Worm (Caenorhabditis elegans) whole organism, L4 larva: ENCODE results near the gene Y62E10A.23.

Experiments
- F37D6.2 ChIP-seq: sonication (generic microtip); optimal IDR thresholded peaks from 2 replicates; lab custom pipeline; 2016; ENCODE audit warnings: mild to moderate bottlenecking, missing genetic modification characterization, missing compliant biosample characterization
- R02D3.7 ChIP-seq: fragments of 150-350 bp; sonication (generic microtip); optimal IDR thresholded peaks from 3 replicates; lab custom pipeline; 2014; ENCODE audit warnings: missing biosample characterization, missing genetic modification characterization
- T20F7.1 ChIP-seq: fragments of 200-800 bp; sonication (Bioruptor generic); optimal IDR thresholded peaks from 2 replicates; lab custom pipeline; 2018; ENCODE audit warnings: mild to moderate bottlenecking, missing genetic modification characterization, missing compliant biosample characterization
- aha-1 ChIP-seq: fragments of 150-350 bp; peaks from one replicate; lab custom pipeline; 2014; ENCODE audit warnings: missing biosample characterization, missing genetic modification characterization
- attf-4 ChIP-seq: sonication (generic microtip); optimal IDR thresholded peaks from 3 replicates; lab custom pipeline; 2017; ENCODE audit warnings: missing biosample characterization, missing genetic modification characterization
- ceh-28 ChIP-seq: fragments of 150-350 bp; optimal IDR thresholded peaks from 2 replicates; lab custom pipeline; 2014; ENCODE audit warnings: missing biosample characterization, missing genetic modification reagents, missing genetic modification characterization
- ceh-82 ChIP-seq: sonication (generic microtip); optimal IDR thresholded peaks from 2 replicates; lab custom pipeline; 2017; ENCODE audit warnings: missing biosample characterization, missing genetic modification characterization
- ctbp-1 ChIP-seq: fragments of 200-800 bp; sonication (Bioruptor generic); IDR thresholded peaks from 2 replicates; pipeline ENCODE4 v1.3.6; 2022; ENCODE audit warnings: missing genetic modification reagents, missing genetic modification characterization, missing compliant biosample characterization
- daf-16 ChIP-seq, 3 experiments: sonication (generic microtip); optimal IDR thresholded peaks; 2 replicates each; lab custom pipeline; 2016 to 2017; ENCODE audit warnings: missing genetic modification characterization in 3 of 3, missing genetic modification reagents in 3 of 3, mild to moderate bottlenecking in 2 of 3, missing compliant biosample characterization in 2 of 3, missing biosample characterization in 1 of 3, moderate library complexity in 1 of 3
- daf-19 ChIP-seq: fragments of 200-800 bp; sonication (Bioruptor generic); conservative IDR thresholded peaks from 2 replicates; pipeline ENCODE4 v1.3.6; 2022; ENCODE audit warnings: missing genetic modification characterization, missing compliant biosample characterization
- dmd-8 ChIP-seq: fragments of 200-800 bp; sonication (Bioruptor generic); IDR thresholded peaks from 2 replicates; pipeline ENCODE4 v1.3.6; 2022; ENCODE audit warnings: missing genetic modification characterization, missing compliant biosample characterization
- duxl-1 ChIP-seq: sonication (generic microtip); optimal IDR thresholded peaks from 2 replicates; lab custom pipeline; 2016; ENCODE audit warnings: mild to moderate bottlenecking, missing genetic modification characterization, moderate library complexity, missing compliant biosample characterization; ENCODE audit not compliant: poor library complexity
- dve-1 ChIP-seq: sonication (generic microtip); optimal IDR thresholded peaks from 2 replicates; lab custom pipeline; 2017; ENCODE audit warnings: antibody characterized with exemption, mild to moderate bottlenecking, missing genetic modification characterization, missing compliant biosample characterization; ENCODE audit not compliant: insufficient read depth
- egl-27 ChIP-seq: sonication (generic microtip); optimal IDR thresholded peaks from 3 replicates; lab custom pipeline; 2017; ENCODE audit warnings: missing biosample characterization, missing genetic modification reagents, missing genetic modification characterization
- fkh-10 ChIP-seq: fragments of 150-350 bp; optimal IDR thresholded peaks from 2 replicates; lab custom pipeline; 2014; ENCODE audit warnings: missing biosample characterization, missing genetic modification reagents, missing genetic modification characterization
- hif-1 ChIP-seq, 2 experiments: sonication (generic microtip); optimal IDR thresholded peaks; 2 replicates each; lab custom pipeline; 2016 to 2017; ENCODE audit warnings: missing compliant biosample characterization in 2 of 2, missing genetic modification characterization in 2 of 2, missing genetic modification reagents in 2 of 2, missing genotype in 2 of 2, mild to moderate bottlenecking in 1 of 2
- hlh-11 ChIP-seq: fragments of 200-800 bp; sonication (Bioruptor generic); optimal IDR thresholded peaks from 2 replicates; lab custom pipeline; 2018; ENCODE audit warnings: mild to moderate bottlenecking, missing genetic modification characterization, missing compliant biosample characterization
- hmg-1.1 ChIP-seq: fragments of 200-800 bp; sonication (Bioruptor generic); IDR thresholded peaks from 2 replicates; pipeline ENCODE4 v1.3.6; 2022; ENCODE audit warnings: missing genetic modification reagents, missing genetic modification characterization, missing compliant biosample characterization
- lim-7 ChIP-seq: fragments of 200-800 bp; sonication (Bioruptor generic); IDR thresholded peaks from 2 replicates; pipeline ENCODE4 v1.3.6; 2022; ENCODE audit warnings: missing genetic modification characterization, missing compliant biosample characterization
- lin-1 ChIP-seq: fragments of 200-800 bp; sonication (Bioruptor generic); IDR thresholded peaks from 2 replicates; pipeline ENCODE4 v1.3.6; 2022; ENCODE audit warnings: missing genetic modification reagents, missing genetic modification characterization, missing compliant biosample characterization
- lin-38 ChIP-seq: fragments of 200-800 bp; sonication (Bioruptor generic); IDR thresholded peaks from 2 replicates; pipeline ENCODE4 v1.3.6; 2022; ENCODE audit warnings: missing genetic modification reagents, missing genetic modification characterization, missing compliant biosample characterization
- madf-5 ChIP-seq, 2 experiments: fragments of 200-800 bp; sonication (Bioruptor generic); IDR thresholded peaks; 2 replicates each; pipeline ENCODE4 v1.3.6; 2022; ENCODE audit warnings: missing compliant biosample characterization in 2 of 2, missing genetic modification characterization in 2 of 2
- madf-9 ChIP-seq: fragments of 200-800 bp; sonication (Bioruptor generic); conservative IDR thresholded peaks from 2 replicates; pipeline ENCODE4 v1.3.6; 2022; ENCODE audit warnings: missing genetic modification reagents, missing genetic modification characterization, missing compliant biosample characterization
- mdt-29 ChIP-seq: fragments of 200-800 bp; sonication (Bioruptor generic); IDR thresholded peaks from 2 replicates; pipeline ENCODE4 v1.3.6; 2022; ENCODE audit warnings: missing genetic modification reagents, missing genetic modification characterization, missing compliant biosample characterization
- mep-1 ChIP-seq: fragments of 150-350 bp; sonication (generic microtip); optimal IDR thresholded peaks from 3 replicates; lab custom pipeline; 2014; ENCODE audit warnings: missing biosample characterization, missing genetic modification characterization
- mes-2 ChIP-seq: sonication (generic microtip); optimal IDR thresholded peaks from 2 replicates; lab custom pipeline; 2016; ENCODE audit warnings: missing genotype, mild to moderate bottlenecking, missing genetic modification characterization, missing compliant biosample characterization; ENCODE audit not compliant: poor library complexity, severe bottlenecking
- nhr-10 ChIP-seq: fragments of 150-350 bp; optimal IDR thresholded peaks from 2 replicates; lab custom pipeline; 2014; ENCODE audit warnings: missing biosample characterization, missing genetic modification characterization
- nhr-102 ChIP-seq: sonication (generic microtip); optimal IDR thresholded peaks from 2 replicates; lab custom pipeline; 2016; ENCODE audit warnings: mild to moderate bottlenecking, missing genetic modification characterization, moderate library complexity, missing compliant biosample characterization
- nhr-25 ChIP-seq: sonication (generic microtip); optimal IDR thresholded peaks from 2 replicates; lab custom pipeline; 2017; ENCODE audit warnings: missing genetic modification characterization, mild to moderate bottlenecking, missing compliant biosample characterization, antibody characterized with exemption, moderate library complexity, borderline replicate concordance; ENCODE audit not compliant: insufficient read depth
- nhr-28 ChIP-seq: fragments of 150-350 bp; optimal IDR thresholded peaks from 2 replicates; lab custom pipeline; 2014; ENCODE audit warnings: missing biosample characterization, missing genetic modification characterization
- nhr-42 ChIP-seq: fragments of 200-800 bp; sonication (Bioruptor generic); IDR thresholded peaks from 2 replicates; pipeline ENCODE4 v1.3.6; 2022; ENCODE audit warnings: missing genetic modification characterization, missing compliant biosample characterization
- nhr-77 ChIP-seq: fragments of 150-350 bp; optimal IDR thresholded peaks from 2 replicates; lab custom pipeline; 2014; ENCODE audit warnings: missing biosample characterization, missing genetic modification characterization
- set-16 ChIP-seq: fragments of 200-800 bp; sonication (Bioruptor generic); IDR thresholded peaks from 2 replicates; pipeline ENCODE4 v1.3.6; 2022; ENCODE audit warnings: missing genetic modification reagents, missing genetic modification characterization, missing compliant biosample characterization
- snpc-1.2 ChIP-seq: fragments of 200-800 bp; sonication (Bioruptor generic); IDR thresholded peaks from 2 replicates; pipeline ENCODE4 v1.3.6; 2022; ENCODE audit warnings: missing genetic modification reagents, missing genetic modification characterization, missing compliant biosample characterization
- snpc-4 ChIP-seq: fragments of 150-350 bp; optimal IDR thresholded peaks from 2 replicates; lab custom pipeline; 2014; ENCODE audit warnings: missing biosample characterization, missing genetic modification characterization
- spr-1 ChIP-seq: sonication (generic microtip); optimal IDR thresholded peaks from 2 replicates; lab custom pipeline; 2016; ENCODE audit warnings: mild to moderate bottlenecking, missing genetic modification characterization, missing compliant biosample characterization
- spr-3 ChIP-seq: fragments of 200-800 bp; sonication (Bioruptor generic); optimal IDR thresholded peaks from 2 replicates; lab custom pipeline; 2018; ENCODE audit warnings: mild to moderate bottlenecking, missing genetic modification characterization, missing compliant biosample characterization
- unc-130 ChIP-seq: sonication (generic microtip); optimal IDR thresholded peaks from 2 replicates; lab custom pipeline; 2016; ENCODE audit warnings: missing genetic modification reagents, missing genetic modification characterization, missing compliant biosample characterization
- unc-62 ChIP-seq, 3 experiments: fragments of 150-350 bp in 1 of 3; sonication (generic microtip); optimal IDR thresholded peaks in 2 of 3; peaks in 1 of 3; 1 replicate in 1 of 3; 2 replicates in 2 of 3; lab custom pipeline; 2014 to 2017; ENCODE audit warnings: missing biosample characterization in 3 of 3, missing genetic modification characterization in 3 of 3, missing genetic modification reagents in 3 of 3, missing genotype in 1 of 3
- vab-7 ChIP-seq: fragments of 200-800 bp; sonication (Bioruptor generic); IDR thresholded peaks from 2 replicates; pipeline ENCODE4 v1.3.6; 2022; ENCODE audit warnings: missing genetic modification reagents, missing genetic modification characterization, missing compliant biosample characterization
- zfp-2 ChIP-seq: sonication (generic microtip); optimal IDR thresholded peaks from 2 replicates; lab custom pipeline; 2016; ENCODE audit warnings: mild to moderate bottlenecking, missing genetic modification characterization, missing compliant biosample characterization
- zfp-3 ChIP-seq: fragments of 200-800 bp; sonication (Bioruptor generic); conservative IDR thresholded peaks from 2 replicates; pipeline ENCODE4 v1.3.6; 2022; ENCODE audit warnings: missing genetic modification reagents, missing genetic modification characterization, missing compliant biosample characterization
- zip-2 ChIP-seq: fragments of 150-350 bp; optimal IDR thresholded peaks from 2 replicates; lab custom pipeline; 2014; ENCODE audit warnings: missing biosample characterization, missing genetic modification characterization

Y62E10A.23 gene

DNA sequence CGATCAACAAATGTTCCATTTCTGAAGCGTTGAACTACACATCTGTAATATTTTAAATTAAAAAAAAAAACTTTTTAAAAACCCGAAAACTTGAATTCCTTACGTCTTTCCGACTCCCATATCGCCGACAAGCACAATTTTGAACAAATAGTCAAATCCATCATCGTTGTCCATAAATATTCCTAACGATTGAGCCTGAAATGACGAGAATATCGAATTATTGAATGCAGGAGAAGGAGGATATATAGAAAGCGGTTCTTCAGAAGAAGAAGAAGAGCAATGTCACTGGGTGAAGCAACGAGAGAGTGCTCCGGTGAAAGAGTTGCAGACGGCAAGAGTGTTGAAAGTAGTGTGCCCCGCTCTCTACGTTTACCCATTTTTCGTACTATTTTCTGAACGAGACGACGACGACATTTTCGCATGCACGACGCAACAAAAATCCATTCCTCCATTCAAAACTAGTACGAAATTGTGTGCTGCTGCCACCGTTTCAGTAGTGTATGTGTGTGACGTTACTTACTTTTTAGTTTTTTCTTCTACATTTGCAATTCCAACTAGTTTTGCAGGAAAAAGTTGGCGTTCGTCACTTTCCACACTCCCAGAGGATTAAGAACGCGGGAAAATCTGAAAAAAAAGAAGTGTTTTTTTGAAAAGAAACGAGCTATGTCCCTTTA is 2.2 kb upstream of the Y62E10A.23 start, which contains the start of gene rab-19:
TSS of gene rab-19 (minus strand) at position 624 of the 674 bp plus-strand sequence.
- TF ChIP-seq lin-38: peak; percentile 32; the same call in 1 of the 2 replicates
- TF ChIP-seq ceh-82: no peak
- no peak for TF ChIP-seq dve-1 (tag; lab: Kevin White, UChicago)
- peak; percentile 60 for TF ChIP-seq aha-1 (tag; lab: Kevin White, UChicago)
- no peak for TF ChIP-seq egl-27 (tag; lab: Kevin White, UChicago)
- peak in 1 of 2 experiments; percentile 19 for TF ChIP-seq hif-1 (tag; optimal IDR thresholded peaks at IDR 0.05; lab: Kevin White, UChicago)
- no peak for TF ChIP-seq zfp-2 (tag; lab: Kevin White, UChicago)
- TF ChIP-seq unc-130 (GFP tag; lab: Kevin White, UChicago): no peak
- peak; percentile 10 for TF ChIP-seq mep-1
- 0 out of 2 replicates have a peak, but pooled peaks have one; percentile 40 for TF ChIP-seq hmg-1.1 (GFP tag; lab: Robert Waterston, UW)
- TF ChIP-seq ceh-28: no peak
- TF ChIP-seq madf-9: no peak
- TF ChIP-seq mdt-29 (GFP tag; lab: Robert Waterston, UW): no peak
- no peak for TF ChIP-seq set-16 (GFP tag; lab: Robert Waterston, UW)
- TF ChIP-seq, all 104 proteins: peak for 5

ce11 chrIV:13386903-13387302 is 779 bp downstream of the Y62E10A.23 start, which contains the start of gene lsm-3:
lsm-3 (plus strand) TSS chrIV:13387203.
- TF ChIP-seq unc-62 (GFP tag; optimal IDR thresholded peaks at IDR 0.05 in 1 of 2; lab: Kevin White, UChicago) (peak in 1 of 2 experiments; percentile 88), unc-62 (tag; optimal IDR thresholded peaks at IDR 0.05; lab: Kevin White, UChicago) (no peak), ceh-82 (no peak)

ce11 chrIV:13388779-13389178 is 2.7 kb downstream of the Y62E10A.23 start:
- TF ChIP-seq lim-7 (GFP tag; lab: Robert Waterston, UW): no peak
- TF ChIP-seq aha-1 (tag; lab: Kevin White, UChicago): peak; percentile 95
- TF ChIP-seq T20F7.1 (GFP tag; lab: Kevin White, UChicago): peak; percentile 43
- peak; percentile 83 for TF ChIP-seq mep-1
- TF ChIP-seq nhr-28 (tag; lab: Kevin White, UChicago): peak; percentile 32
- peak; percentile 55; the same call in 1 of the 2 replicates for TF ChIP-seq lin-1
- peak in 1 of 2 experiments; percentile 45 for TF ChIP-seq hif-1 (tag; optimal IDR thresholded peaks at IDR 0.05; lab: Kevin White, UChicago)
- peak; percentile 5 for TF ChIP-seq duxl-1 (tag; lab: Kevin White, UChicago)
- no peak for TF ChIP-seq zfp-2 (tag; lab: Kevin White, UChicago)
- TF ChIP-seq ctbp-1 (GFP tag; lab: Robert Waterston, UW): peak; percentile 50; the same call in 1 of the 2 replicates
- TF ChIP-seq daf-16 (GFP tag; optimal IDR thresholded peaks at IDR 0.05; lab: Kevin White, UChicago): peak in 1 of 2 experiments; percentile 7
- no peak for TF ChIP-seq daf-16 (tag; optimal IDR thresholded peaks at IDR 0.05; lab: Kevin White, UChicago)
- TF ChIP-seq nhr-77 (tag; lab: Kevin White, UChicago): peak; percentile 60
- peak; percentile 49 for TF ChIP-seq nhr-102 (tag; lab: Kevin White, UChicago)
- TF ChIP-seq zip-2 (tag; lab: Kevin White, UChicago): peak; percentile 66
- TF ChIP-seq lin-38: peak; percentile 70
- TF ChIP-seq madf-5 (GFP tag; IDR thresholded peaks at IDR 0.05; lab: Robert Waterston, UW): no peak
- peak in 1 of 2 experiments; percentile 81 for TF ChIP-seq unc-62 (GFP tag; optimal IDR thresholded peaks at IDR 0.05 in 1 of 2; lab: Kevin White, UChicago)
- TF ChIP-seq unc-62 (tag; optimal IDR thresholded peaks at IDR 0.05; lab: Kevin White, UChicago): no peak
- peak; percentile 39 for TF ChIP-seq hlh-11 (tag; lab: Kevin White, UChicago)
- peak; percentile 33 for TF ChIP-seq R02D3.7 (tag; lab: Kevin White, UChicago)
- TF ChIP-seq attf-4: no peak
- TF ChIP-seq nhr-25 (tag; lab: Kevin White, UChicago): no peak
- TF ChIP-seq vab-7: no peak
- no peak for TF ChIP-seq F37D6.2 (tag; lab: Kevin White, UChicago)
- peak; percentile 81 for TF ChIP-seq daf-19 (GFP tag; lab: Robert Waterston, UW)
- TF ChIP-seq mes-2 (tag; lab: Kevin White, UChicago): peak; percentile 55
- peak; percentile 90 for TF ChIP-seq nhr-10
- peak; percentile 19 for TF ChIP-seq spr-1
- TF ChIP-seq zfp-3: peak; percentile 80
- TF ChIP-seq spr-3 (GFP tag; lab: Kevin White, UChicago): peak; percentile 18
- 0 out of 2 replicates have a peak, but pooled peaks have one; percentile 35 for TF ChIP-seq dmd-8
- TF ChIP-seq nhr-42 (GFP tag; lab: Robert Waterston, UW): peak; percentile 39; the same call in 1 of the 2 replicates
- TF ChIP-seq snpc-1.2 (GFP tag; lab: Robert Waterston, UW): no peak
- no peak for TF ChIP-seq fkh-10 (GFP tag; lab: Kevin White, UChicago)
- no peak for TF ChIP-seq snpc-4 (tag; lab: Kevin White, UChicago)
